Worm (Caenorhabditis elegans) whole organism, dauer: ENCODE measurements around the gene T01B7.13.

ENCODE experiments used
- unc-62 ChIP-seq: sonication (generic microtip); optimal IDR thresholded peaks from 2 replicates; lab custom pipeline; 2017; ENCODE audit warnings: missing biosample characterization, missing genetic modification reagents, missing genetic modification characterization

T01B7.13 gene

ce11 chrII:8759493-8759892 is 44.3 kb downstream of the T01B7.13 start, which contains the start of gene fut-1:
Gene fut-1, minus strand, starts transcription at chrII:8759593.
- TF ChIP-seq unc-62 (GFP tag; lab: Kevin White, UChicago) = no peak

ce11 chrII:8761739-8762138 is 46.5 kb downstream of the T01B7.13 start:
- TF ChIP-seq unc-62 (GFP tag; lab: Kevin White, UChicago) = no peak

- TF ChIP-seq unc-62 (GFP tag; lab: Kevin White, UChicago) = no peak
Observed at ce11 chrII:8763367-8763766, 48.2 kb downstream of the T01B7.13 start.

ce11 chrII:8764332-8764731 is 49.1 kb downstream of the T01B7.13 start:
- no peak for TF ChIP-seq unc-62 (GFP tag; lab: Kevin White, UChicago)

- no peak for TF ChIP-seq unc-62 (GFP tag; lab: Kevin White, UChicago)
Observed at ce11 chrII:8765131-8765530, 49.9 kb downstream of the T01B7.13 start.
